Fruit fly (Drosophila melanogaster): ENCODE data around the gene tara.
A peak's percentile ranks its signal among the peaks of the same experiment; 100 is the strongest.

The tara gene

dm6 chr3R:16274534-16274933 lies 49.1 kb downstream of the tara start:
- TF ChIP-seq h (optimal IDR thresholded peaks at IDR 0.05) (no peak), ttk (optimal IDR thresholded peaks at IDR 0.05) (peak; percentile 11)

- TF ChIP-seq ttk (optimal IDR thresholded peaks at IDR 0.05) = no peak
- no peak for TF ChIP-seq Sin3A (optimal IDR thresholded peaks at IDR 0.05)
- TF ChIP-seq insv (optimal IDR thresholded peaks at IDR 0.05) = no peak
- no peak for TF ChIP-seq h (optimal IDR thresholded peaks at IDR 0.05)
- no peak for TF ChIP-seq psq (optimal IDR thresholded peaks at IDR 0.05)
- TF ChIP-seq Myc (optimal IDR thresholded peaks at IDR 0.05) = no peak
These were observed 49.9 kb downstream of the tara start for dm6 chr3R:16275329-16275728.

- TF ChIP-seq ttk (optimal IDR thresholded peaks at IDR 0.05) = no peak
- TF ChIP-seq h (optimal IDR thresholded peaks at IDR 0.05) = no peak
- no peak for TF ChIP-seq Sin3A (optimal IDR thresholded peaks at IDR 0.05)
- TF ChIP-seq psq (optimal IDR thresholded peaks at IDR 0.05) = no peak
- TF ChIP-seq Myc (optimal IDR thresholded peaks at IDR 0.05) = no peak
- TF ChIP-seq insv (optimal IDR thresholded peaks at IDR 0.05) = no peak
These were observed 50.6 kb downstream of the tara start for dm6 chr3R:16275890-16276619.

DNA sequence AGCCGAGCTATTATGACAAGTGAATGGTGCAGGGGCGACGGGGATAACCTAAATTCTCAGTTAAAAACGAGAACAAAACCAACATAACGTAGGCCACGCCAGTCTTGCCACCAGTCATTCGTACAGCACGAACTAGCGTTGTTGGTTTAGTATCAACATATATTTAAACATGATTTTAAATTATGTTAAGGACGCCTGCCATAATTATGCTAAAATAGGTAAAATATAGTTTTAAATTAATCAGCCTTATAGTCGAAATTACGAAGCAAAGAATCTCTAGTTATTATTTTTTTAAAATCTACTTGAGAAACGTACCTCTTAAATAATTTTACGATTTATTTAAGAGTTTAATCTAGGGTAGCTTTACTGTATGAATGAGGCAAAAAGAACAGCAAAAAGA lies 51.5 kb downstream of the tara start:
- TF ChIP-seq ttk (optimal IDR thresholded peaks at IDR 0.05) (no peak), Sin3A (optimal IDR thresholded peaks at IDR 0.05) (no peak), psq (optimal IDR thresholded peaks at IDR 0.05) (no peak), insv (optimal IDR thresholded peaks at IDR 0.05) (no peak), Myc (optimal IDR thresholded peaks at IDR 0.05) (no peak), h (optimal IDR thresholded peaks at IDR 0.05) (no peak)

DNA sequence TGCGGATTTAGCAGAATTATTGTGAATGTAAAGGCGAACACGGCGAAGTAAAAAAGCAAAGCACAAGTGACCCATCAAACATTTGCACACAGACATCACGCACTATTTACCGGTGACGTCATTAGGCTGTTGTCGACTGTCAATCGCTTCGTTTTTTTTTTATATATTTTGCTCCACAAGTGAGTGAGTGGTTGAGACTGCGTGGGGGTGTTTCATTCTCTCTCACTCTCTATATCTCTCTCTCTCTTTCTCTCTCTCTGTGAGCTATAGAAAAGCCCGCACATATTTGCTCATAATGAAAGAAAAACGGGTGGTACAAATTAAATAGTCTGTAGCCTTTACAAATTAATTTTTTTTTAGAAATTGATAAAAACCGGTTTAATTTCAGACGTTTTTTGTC lies 52.1 kb downstream of the tara start:
- TF ChIP-seq Myc (optimal IDR thresholded peaks at IDR 0.05) = no peak
- no peak for TF ChIP-seq psq (optimal IDR thresholded peaks at IDR 0.05)
- no peak for TF ChIP-seq insv (optimal IDR thresholded peaks at IDR 0.05)
- TF ChIP-seq h (optimal IDR thresholded peaks at IDR 0.05) = no peak
- TF ChIP-seq Sin3A (optimal IDR thresholded peaks at IDR 0.05) = no peak
- TF ChIP-seq ttk (optimal IDR thresholded peaks at IDR 0.05) = no peak

- no peak for TF ChIP-seq Sin3A (optimal IDR thresholded peaks at IDR 0.05)
- TF ChIP-seq ttk (optimal IDR thresholded peaks at IDR 0.05) = no peak
- TF ChIP-seq insv (optimal IDR thresholded peaks at IDR 0.05) = no peak
- no peak for TF ChIP-seq h (optimal IDR thresholded peaks at IDR 0.05)
- no peak for TF ChIP-seq Myc (optimal IDR thresholded peaks at IDR 0.05)
- no peak for TF ChIP-seq psq (optimal IDR thresholded peaks at IDR 0.05)
These were observed 54.0 kb downstream of the tara start for dm6 chr3R:16279382-16279932.

- TF ChIP-seq Myc (optimal IDR thresholded peaks at IDR 0.05) = no peak
- TF ChIP-seq h (optimal IDR thresholded peaks at IDR 0.05) = no peak
- no peak for TF ChIP-seq ttk (optimal IDR thresholded peaks at IDR 0.05)
- TF ChIP-seq Sin3A (optimal IDR thresholded peaks at IDR 0.05) = no peak
- TF ChIP-seq insv (optimal IDR thresholded peaks at IDR 0.05) = no peak
- no peak for TF ChIP-seq psq (optimal IDR thresholded peaks at IDR 0.05)
These were observed 54.9 kb downstream of the tara start for dm6 chr3R:16280003-16280998.

DNA sequence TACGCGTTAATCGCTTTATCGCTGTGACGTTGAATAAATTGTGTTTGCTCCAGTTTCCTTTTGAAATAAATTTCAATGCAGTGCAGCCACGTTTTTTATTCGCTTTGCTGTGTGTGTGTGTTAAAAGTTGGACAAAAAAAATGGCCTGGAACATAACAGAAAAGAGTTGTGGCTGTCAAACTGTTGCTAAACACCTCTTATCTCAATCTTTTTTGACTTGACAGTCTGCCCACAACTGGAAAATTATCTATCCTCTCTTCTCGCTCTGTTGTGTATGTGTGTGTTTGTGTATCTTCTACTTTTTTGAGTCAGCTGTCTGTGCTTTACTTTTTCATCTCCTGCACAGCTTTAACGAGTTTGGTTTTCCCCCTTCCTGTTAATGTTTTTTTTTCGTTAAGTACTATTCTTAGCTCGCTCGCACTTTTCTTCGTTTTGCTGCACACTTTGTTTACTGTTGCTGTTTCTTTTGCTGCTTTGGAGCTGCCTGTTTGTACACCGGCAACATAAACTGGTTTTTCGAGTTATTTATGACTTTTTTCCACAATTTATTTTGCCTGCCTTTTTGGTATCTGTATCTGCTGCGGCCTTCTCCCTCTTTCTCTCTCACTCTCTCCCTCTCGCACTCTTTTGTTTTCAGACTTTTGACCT lies 55.7 kb downstream of the tara start:
- TF ChIP-seq ttk (optimal IDR thresholded peaks at IDR 0.05) (no peak), Sin3A (optimal IDR thresholded peaks at IDR 0.05) (no peak), Myc (optimal IDR thresholded peaks at IDR 0.05) (no peak), insv (optimal IDR thresholded peaks at IDR 0.05) (no peak), psq (optimal IDR thresholded peaks at IDR 0.05) (no peak), h (optimal IDR thresholded peaks at IDR 0.05) (no peak)

- TF ChIP-seq h (optimal IDR thresholded peaks at IDR 0.05) = no peak
- no peak for TF ChIP-seq insv (optimal IDR thresholded peaks at IDR 0.05)
- TF ChIP-seq psq (optimal IDR thresholded peaks at IDR 0.05) = no peak
- TF ChIP-seq ttk (optimal IDR thresholded peaks at IDR 0.05) = no peak
- TF ChIP-seq Myc (optimal IDR thresholded peaks at IDR 0.05) = no peak
- TF ChIP-seq Sin3A (optimal IDR thresholded peaks at IDR 0.05) = no peak
These were observed 56.7 kb downstream of the tara start for dm6 chr3R:16282080-16282690.

- TF ChIP-seq psq (optimal IDR thresholded peaks at IDR 0.05) (no peak), ttk (optimal IDR thresholded peaks at IDR 0.05) (no peak), insv (optimal IDR thresholded peaks at IDR 0.05) (no peak), Sin3A (optimal IDR thresholded peaks at IDR 0.05) (no peak), Myc (optimal IDR thresholded peaks at IDR 0.05) (no peak), h (optimal IDR thresholded peaks at IDR 0.05) (no peak)
These were observed 59.0 kb downstream of the tara start for dm6 chr3R:16284481-16284880.

dm6 chr3R:16284901-16285300 lies 59.5 kb downstream of the tara start:
- TF ChIP-seq Myc (optimal IDR thresholded peaks at IDR 0.05) (no peak), insv (optimal IDR thresholded peaks at IDR 0.05) (no peak), psq (optimal IDR thresholded peaks at IDR 0.05) (no peak), ttk (optimal IDR thresholded peaks at IDR 0.05) (no peak), h (optimal IDR thresholded peaks at IDR 0.05) (no peak), Sin3A (optimal IDR thresholded peaks at IDR 0.05) (no peak)

Measured in Kc167 (cell line).